Worm (Caenorhabditis elegans) whole organism, L4 larva: ENCODE measurements around the gene sre-47.
"Not testable (repeated sequence)": the region's sequence is repeated elsewhere in the genome, so short reads cannot be mapped to it uniquely, and the experiment has no call there.

Experiments
- F49E8.2 ChIP-seq: sonication (generic microtip); optimal IDR thresholded peaks from 2 replicates; lab custom pipeline; 2016; ENCODE audit warnings: missing compliant biosample characterization, mild to moderate bottlenecking, missing genetic modification characterization, borderline replicate concordance
- T20F7.1 ChIP-seq: fragments of 200-800 bp; sonication (Bioruptor generic); optimal IDR thresholded peaks from 2 replicates; lab custom pipeline; 2018; ENCODE audit warnings: mild to moderate bottlenecking, missing genetic modification characterization, missing compliant biosample characterization
- aly-2 ChIP-seq: sonication (generic microtip); optimal IDR thresholded peaks from 2 replicates; lab custom pipeline; 2018; ENCODE audit warnings: missing biosample characterization, missing genetic modification characterization
- ama-1 ChIP-seq: fragments of 150-350 bp; optimal IDR thresholded peaks from 2 replicates; lab custom pipeline; 2014; ENCODE audit warnings: inconsistent platforms, mixed read lengths
- ctbp-1 ChIP-seq: fragments of 200-800 bp; sonication (Bioruptor generic); IDR thresholded peaks from 2 replicates; pipeline ENCODE4 v1.3.6; 2022; ENCODE audit warnings: missing genetic modification reagents, missing genetic modification characterization, missing compliant biosample characterization
- dmd-6 ChIP-seq: fragments of 200-800 bp; sonication (Bioruptor generic); IDR thresholded peaks from 2 replicates; pipeline ENCODE4 v1.3.6; 2022; ENCODE audit warnings: missing genetic modification reagents, missing genetic modification characterization, missing compliant biosample characterization
- dpl-1 ChIP-seq: fragments of 150-350 bp; optimal IDR thresholded peaks from 2 replicates; lab custom pipeline; 2014; ENCODE audit warnings: missing biosample characterization, missing genetic modification reagents, missing genetic modification characterization
- egl-43 ChIP-seq: fragments of 200-800 bp; sonication (Bioruptor generic); IDR thresholded peaks from 2 replicates; pipeline ENCODE4 v1.3.6; 2022; ENCODE audit warnings: missing genetic modification reagents, missing genetic modification characterization, missing compliant biosample characterization
- fkh-10 ChIP-seq: fragments of 150-350 bp; optimal IDR thresholded peaks from 2 replicates; lab custom pipeline; 2014; ENCODE audit warnings: missing biosample characterization, missing genetic modification reagents, missing genetic modification characterization
- hif-1 ChIP-seq, 2 experiments: sonication (generic microtip); optimal IDR thresholded peaks; 2 replicates each; lab custom pipeline; 2016 to 2017; ENCODE audit warnings: missing compliant biosample characterization in 2 of 2, missing genetic modification characterization in 2 of 2, missing genetic modification reagents in 2 of 2, missing genotype in 2 of 2, mild to moderate bottlenecking in 1 of 2
- hlh-11 ChIP-seq: fragments of 200-800 bp; sonication (Bioruptor generic); optimal IDR thresholded peaks from 2 replicates; lab custom pipeline; 2018; ENCODE audit warnings: mild to moderate bottlenecking, missing genetic modification characterization, missing compliant biosample characterization
- hlh-30 ChIP-seq: sonication (generic microtip); optimal IDR thresholded peaks from 2 replicates; lab custom pipeline; 2017; ENCODE audit warnings: antibody characterized with exemption, mild to moderate bottlenecking, missing genetic modification characterization, missing compliant biosample characterization; ENCODE audit not compliant: insufficient read depth
- lin-29 ChIP-seq: fragments of 200-800 bp; sonication (Bioruptor generic); IDR thresholded peaks from 2 replicates; pipeline ENCODE4 v1.3.6; 2022; ENCODE audit warnings: missing genetic modification reagents, missing genetic modification characterization, missing compliant biosample characterization
- lin-38 ChIP-seq: fragments of 200-800 bp; sonication (Bioruptor generic); IDR thresholded peaks from 2 replicates; pipeline ENCODE4 v1.3.6; 2022; ENCODE audit warnings: missing genetic modification reagents, missing genetic modification characterization, missing compliant biosample characterization
- lir-3 ChIP-seq: sonication (generic microtip); optimal IDR thresholded peaks from 2 replicates; lab custom pipeline; 2016; ENCODE audit warnings: mild to moderate bottlenecking, missing genetic modification characterization, missing compliant biosample characterization
- mdl-1 ChIP-seq, 2 experiments: fragments of 150-350 bp in 1 of 2; sonication (generic microtip) in 1 of 2; optimal IDR thresholded peaks; 2 replicates each; lab custom pipeline; 2014 to 2017; ENCODE audit warnings: missing biosample characterization in 2 of 2, missing genetic modification characterization in 2 of 2
- mdt-29 ChIP-seq: fragments of 200-800 bp; sonication (Bioruptor generic); IDR thresholded peaks from 2 replicates; pipeline ENCODE4 v1.3.6; 2022; ENCODE audit warnings: missing genetic modification reagents, missing genetic modification characterization, missing compliant biosample characterization
- nhr-25 ChIP-seq: sonication (generic microtip); optimal IDR thresholded peaks from 2 replicates; lab custom pipeline; 2017; ENCODE audit warnings: missing genetic modification characterization, mild to moderate bottlenecking, missing compliant biosample characterization, antibody characterized with exemption, moderate library complexity, borderline replicate concordance; ENCODE audit not compliant: insufficient read depth
- nhr-28 ChIP-seq: fragments of 150-350 bp; optimal IDR thresholded peaks from 2 replicates; lab custom pipeline; 2014; ENCODE audit warnings: missing biosample characterization, missing genetic modification characterization
- nhr-41 ChIP-seq: fragments of 200-800 bp; sonication (Bioruptor generic); IDR thresholded peaks from 2 replicates; pipeline ENCODE4 v1.3.6; 2022; ENCODE audit warnings: missing genetic modification reagents, missing genetic modification characterization, missing compliant biosample characterization
- nhr-42 ChIP-seq: fragments of 200-800 bp; sonication (Bioruptor generic); IDR thresholded peaks from 2 replicates; pipeline ENCODE4 v1.3.6; 2022; ENCODE audit warnings: missing genetic modification characterization, missing compliant biosample characterization
- nhr-48 ChIP-seq: sonication (generic microtip); optimal IDR thresholded peaks from 2 replicates; lab custom pipeline; 2016; ENCODE audit warnings: mild to moderate bottlenecking, missing genetic modification characterization, missing compliant biosample characterization
- pha-4 ChIP-seq, 2 experiments: fragments of 150-350 bp in 1 of 2; fragments of 200-800 bp in 1 of 2; sonication (Bioruptor generic) in 1 of 2; IDR thresholded peaks in 1 of 2; optimal IDR thresholded peaks in 1 of 2; 2 replicates each; pipeline versions ENCODE4 v1.3.6 to Lab custom; 2014 to 2022; ENCODE audit warnings: missing genetic modification characterization in 2 of 2, missing genetic modification reagents in 2 of 2, missing biosample characterization in 1 of 2, missing compliant biosample characterization in 1 of 2
- rbr-2 ChIP-seq: sonication (generic microtip); optimal IDR thresholded peaks from 2 replicates; lab custom pipeline; 2016; ENCODE audit warnings: missing genotype, missing genetic modification characterization, missing compliant biosample characterization
- saeg-2 ChIP-seq: fragments of 200-800 bp; sonication (Bioruptor generic); IDR thresholded peaks from 2 replicates; pipeline ENCODE4 v1.3.6; 2022; ENCODE audit warnings: missing genetic modification reagents, missing genetic modification characterization, missing compliant biosample characterization
- sdz-12 ChIP-seq: fragments of 200-800 bp; sonication (Bioruptor generic); optimal IDR thresholded peaks from 2 replicates; lab custom pipeline; 2018; ENCODE audit warnings: mild to moderate bottlenecking, missing genetic modification characterization, missing compliant biosample characterization
- set-16 ChIP-seq: fragments of 200-800 bp; sonication (Bioruptor generic); IDR thresholded peaks from 2 replicates; pipeline ENCODE4 v1.3.6; 2022; ENCODE audit warnings: missing genetic modification reagents, missing genetic modification characterization, missing compliant biosample characterization
- snpc-1.2 ChIP-seq: fragments of 200-800 bp; sonication (Bioruptor generic); IDR thresholded peaks from 2 replicates; pipeline ENCODE4 v1.3.6; 2022; ENCODE audit warnings: missing genetic modification reagents, missing genetic modification characterization, missing compliant biosample characterization
- spr-1 ChIP-seq: sonication (generic microtip); optimal IDR thresholded peaks from 2 replicates; lab custom pipeline; 2016; ENCODE audit warnings: mild to moderate bottlenecking, missing genetic modification characterization, missing compliant biosample characterization
- tag-97 ChIP-seq: fragments of 200-800 bp; sonication (Bioruptor generic); IDR thresholded peaks from 2 replicates; pipeline ENCODE4 v1.3.6; 2022; ENCODE audit warnings: missing genetic modification characterization, missing compliant biosample characterization
- unc-62 ChIP-seq, 3 experiments: fragments of 150-350 bp in 1 of 3; sonication (generic microtip); optimal IDR thresholded peaks in 2 of 3; peaks in 1 of 3; 1 replicate in 1 of 3; 2 replicates in 2 of 3; lab custom pipeline; 2014 to 2017; ENCODE audit warnings: missing biosample characterization in 3 of 3, missing genetic modification characterization in 3 of 3, missing genetic modification reagents in 3 of 3, missing genotype in 1 of 3
- zag-1 ChIP-seq: fragments of 150-350 bp; optimal IDR thresholded peaks from 2 replicates; lab custom pipeline; 2014; ENCODE audit warnings: missing biosample characterization, missing genetic modification characterization
- zip-2 ChIP-seq: fragments of 150-350 bp; optimal IDR thresholded peaks from 2 replicates; lab custom pipeline; 2014; ENCODE audit warnings: missing biosample characterization, missing genetic modification characterization
- ztf-11 ChIP-seq: fragments of 150-350 bp; optimal IDR thresholded peaks from 2 replicates; lab custom pipeline; 2014; ENCODE audit warnings: missing biosample characterization, missing genetic modification characterization

sre-47 gene

ce11 chrII:13968007-13968406, 16.4 kb downstream of the sre-47 start:
- TF ChIP-seq nhr-42 (GFP tag; lab: Robert Waterston, UW) (0 out of 2 replicates have a peak, but pooled peaks have one; percentile 25), set-16 (GFP tag; lab: Robert Waterston, UW) (peak; percentile 47; the same call in 1 of the 2 replicates), unc-62 (GFP tag; optimal IDR thresholded peaks at IDR 0.05 in 1 of 2; lab: Kevin White, UChicago) (peak in 1 of 2 experiments; percentile 89)
- not testable (repeated sequence) for TF ChIP-seq unc-62 (tag; optimal IDR thresholded peaks at IDR 0.05; lab: Kevin White, UChicago)

DNA sequence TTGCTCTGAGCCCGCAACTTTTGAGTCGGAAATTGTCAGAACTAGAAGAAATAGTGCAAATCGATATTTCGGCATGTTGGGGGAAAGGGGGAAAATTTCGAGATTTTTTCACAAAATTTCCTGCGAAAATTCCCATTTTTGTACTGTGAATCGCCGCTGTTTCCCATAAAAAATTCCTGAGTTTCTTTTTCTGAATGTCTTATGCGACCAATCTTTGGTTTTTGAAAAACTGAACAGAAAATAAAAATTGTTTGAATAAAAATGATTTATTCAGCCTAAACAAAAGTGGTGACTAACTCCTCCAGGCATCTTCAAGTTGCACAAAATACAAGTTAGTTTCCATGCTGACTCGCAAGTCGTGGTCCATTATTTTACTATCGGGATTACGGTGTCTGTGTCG, 18.2 kb downstream of the sre-47 start, which contains the start of gene W07G1.7:
Gene W07G1.7, minus strand, starts transcription at position 101 of the 400 bp plus-strand sequence.
- no peak for TF ChIP-seq rbr-2 (tag; lab: Kevin White, UChicago)
- TF ChIP-seq pha-4 (GFP tag; IDR thresholded peaks at IDR 0.05; lab: Robert Waterston, UW), result no peak
- TF ChIP-seq pha-4 (tag; optimal IDR thresholded peaks at IDR 0.05; lab: Kevin White, UChicago), result no peak
- TF ChIP-seq lin-38 (GFP tag; lab: Robert Waterston, UW), result no peak
- TF ChIP-seq nhr-48, result no peak
- TF ChIP-seq nhr-41 (GFP tag; lab: Robert Waterston, UW), result no peak
- TF ChIP-seq unc-62 (GFP tag; optimal IDR thresholded peaks at IDR 0.05 in 1 of 2; lab: Kevin White, UChicago), result no peak
- TF ChIP-seq unc-62 (tag; optimal IDR thresholded peaks at IDR 0.05; lab: Kevin White, UChicago), result no peak
- no peak for TF ChIP-seq sdz-12 (GFP tag; lab: Kevin White, UChicago)

DNA sequence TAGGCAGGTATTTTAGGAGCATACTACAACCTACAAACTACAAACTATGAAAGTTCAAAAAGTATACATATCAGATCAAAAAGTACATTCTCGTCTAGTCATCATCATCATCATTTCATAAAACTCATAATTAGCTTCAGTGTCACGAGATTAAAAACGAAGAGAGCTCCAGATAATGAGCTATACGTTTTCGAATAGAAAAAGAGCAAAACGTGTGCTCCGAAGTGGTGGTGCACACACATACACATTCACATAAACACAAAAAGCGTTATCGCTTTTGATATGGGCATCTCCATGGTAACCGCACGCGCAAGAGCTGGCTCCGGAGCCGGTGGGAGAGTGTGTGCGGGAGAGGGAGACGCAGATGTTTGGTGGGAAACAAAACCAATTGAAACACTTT, 20.1 kb downstream of the sre-47 start:
- TF ChIP-seq F49E8.2, result no peak
- TF ChIP-seq dpl-1 (GFP tag; lab: Kevin White, UChicago), result no peak
- no peak for TF ChIP-seq zag-1
- TF ChIP-seq nhr-42 (GFP tag; lab: Robert Waterston, UW), result no peak
- TF ChIP-seq mdt-29 (GFP tag; lab: Robert Waterston, UW), result no peak
- TF ChIP-seq hlh-11 (tag; lab: Kevin White, UChicago), result no peak
- no peak for TF ChIP-seq unc-62 (GFP tag; optimal IDR thresholded peaks at IDR 0.05 in 1 of 2; lab: Kevin White, UChicago)
- no peak for TF ChIP-seq unc-62 (tag; optimal IDR thresholded peaks at IDR 0.05; lab: Kevin White, UChicago)
- no peak for TF ChIP-seq fkh-10
- TF ChIP-seq sdz-12 (GFP tag; lab: Kevin White, UChicago), result no peak
- no peak for TF ChIP-seq lin-29 (GFP tag; lab: Robert Waterston, UW)
- no peak for TF ChIP-seq zip-2 (tag; lab: Kevin White, UChicago)
- no peak for TF ChIP-seq lir-3 (tag; lab: Kevin White, UChicago)
- TF ChIP-seq T20F7.1 (GFP tag; lab: Kevin White, UChicago), result no peak
- no peak for TF ChIP-seq nhr-25
- TF ChIP-seq mdl-1 (tag; optimal IDR thresholded peaks at IDR 0.05; lab: Kevin White, UChicago), result no peak

ce11 chrII:13962319-13962718, 22.1 kb downstream of the sre-47 start, which contains the start of gene rpi-1:
TSS of gene rpi-1 (minus strand) at chrII:13962419.
- TF ChIP-seq hif-1 (tag; optimal IDR thresholded peaks at IDR 0.05; lab: Kevin White, UChicago), result no peak
- no peak for TF ChIP-seq hlh-30 (tag; lab: Kevin White, UChicago)
- TF ChIP-seq egl-43 (GFP tag; lab: Robert Waterston, UW), result no peak
- no peak for TF ChIP-seq snpc-1.2 (GFP tag; lab: Robert Waterston, UW)
- no peak for TF ChIP-seq nhr-28 (tag; lab: Kevin White, UChicago)
- no peak for TF ChIP-seq aly-2 (tag; lab: Kevin White, UChicago)
- TF ChIP-seq saeg-2, result no peak
- TF ChIP-seq ztf-11 (tag; lab: Kevin White, UChicago), result no peak
- no peak for TF ChIP-seq nhr-25
- TF ChIP-seq dmd-6 (GFP tag; lab: Robert Waterston, UW), result no peak
- TF ChIP-seq, all 104 proteins: peak for 0

ce11 chrII:13961567-13961966, 22.9 kb downstream of the sre-47 start:
- no peak for TF ChIP-seq tag-97 (GFP tag; lab: Robert Waterston, UW)
- TF ChIP-seq ama-1 (lab: Kevin White, UChicago), result no peak
- TF ChIP-seq hlh-30 (tag; lab: Kevin White, UChicago), result no peak
- no peak for TF ChIP-seq ztf-11 (tag; lab: Kevin White, UChicago)
- no peak for TF ChIP-seq fkh-10
- TF ChIP-seq ctbp-1 (GFP tag; lab: Robert Waterston, UW), result no peak
- peak; percentile 54; the same call in 1 of the 2 replicates for TF ChIP-seq set-16 (GFP tag; lab: Robert Waterston, UW)
- no peak for TF ChIP-seq spr-1
